Fruit fly (Drosophila melanogaster): ENCODE data around the gene RASSF8.

DNA sequence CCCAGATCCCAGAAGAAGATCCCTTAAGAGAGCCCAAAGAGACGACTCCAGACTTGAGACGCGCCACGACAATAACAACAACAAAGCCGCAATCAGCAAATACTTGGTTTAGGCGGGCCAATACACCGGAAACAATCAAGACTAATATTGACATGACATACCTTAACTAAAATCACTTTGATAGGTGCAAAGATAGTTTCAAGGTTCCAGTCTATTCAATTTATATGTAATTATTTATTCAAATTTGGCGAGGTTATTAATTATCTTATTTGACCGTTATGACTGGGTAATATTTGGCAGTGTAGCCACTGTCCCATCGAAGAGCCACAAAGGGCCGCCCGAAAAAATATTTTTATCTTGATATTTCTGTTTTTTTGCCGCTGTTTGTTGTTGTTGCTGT, 21.1 kb upstream of the RASSF8 start:
- peak; percentile 87 for TF ChIP-seq dmrt93B (GFP tag; optimal IDR thresholded peaks at IDR 0.05)
- TF ChIP-seq Dfd (GFP tag; optimal IDR thresholded peaks at IDR 0.05), result no peak
- no peak for TF ChIP-seq Myc (optimal IDR thresholded peaks at IDR 0.05)
- no peak for TF ChIP-seq sv (GFP tag; optimal IDR thresholded peaks at IDR 0.05)
- peak; percentile 92 for TF ChIP-seq woc (GFP tag; optimal IDR thresholded peaks at IDR 0.05)
- TF ChIP-seq h (GFP tag; optimal IDR thresholded peaks at IDR 0.05), result peak; percentile 97
